Worm (Caenorhabditis elegans) whole organism, L1 larva: ENCODE data around the gene nhr-97.

ENCODE experiments used
- C16A3.4 ChIP-seq: fragments of 150-350 bp; optimal IDR thresholded peaks from 2 replicates; lab custom pipeline; 2014; ENCODE audit warnings: missing biosample characterization, missing genetic modification characterization
- F16B12.6 ChIP-seq: fragments of 150-350 bp; optimal IDR thresholded peaks from 2 replicates; lab custom pipeline; 2014; ENCODE audit warnings: missing biosample characterization, missing genetic modification characterization
- aha-1 ChIP-seq: fragments of 150-350 bp; optimal IDR thresholded peaks from 2 replicates; lab custom pipeline; 2014; ENCODE audit warnings: missing biosample characterization, missing genetic modification characterization
- alr-1 ChIP-seq: fragments of 200-800 bp; sonication (Bioruptor generic); optimal IDR thresholded peaks from 2 replicates; lab custom pipeline; 2018; ENCODE audit warnings: borderline replicate concordance, mild to moderate bottlenecking, missing genetic modification characterization, missing compliant biosample characterization
- aly-2 ChIP-seq: fragments of 150-350 bp; optimal IDR thresholded peaks from 2 replicates; lab custom pipeline; 2014; ENCODE audit warnings: missing biosample characterization, missing genetic modification characterization
- ceh-88 ChIP-seq: fragments of 200-800 bp; sonication (Bioruptor generic); IDR thresholded peaks from 2 replicates; pipeline ENCODE4 v1.3.6; 2022; ENCODE audit warnings: missing genetic modification characterization, missing compliant biosample characterization
- dpl-1 ChIP-seq, 3 experiments: fragments of 150-350 bp in 2 of 3; sonication (generic microtip) in 1 of 3; optimal IDR thresholded peaks; 2 replicates each; lab custom pipeline; 2014 to 2017; ENCODE audit warnings: missing biosample characterization in 3 of 3, missing genetic modification characterization in 3 of 3, missing genetic modification reagents in 3 of 3
- dsc-1 ChIP-seq: sonication (generic microtip); optimal IDR thresholded peaks from 2 replicates; lab custom pipeline; 2016; ENCODE audit warnings: mild to moderate bottlenecking, missing genetic modification characterization, missing compliant biosample characterization
- elt-2 ChIP-seq: sonication (generic microtip); optimal IDR thresholded peaks from 2 replicates; lab custom pipeline; 2016; ENCODE audit warnings: missing genetic modification characterization, mild to moderate bottlenecking, inconsistent platforms, missing compliant biosample characterization, missing genetic modification reagents
- elt-3 ChIP-seq, 6 experiments: fragments of 150-350 bp in 1 of 6; sonication (generic microtip); optimal IDR thresholded peaks; 2 replicates each; lab custom pipeline; 2017 to 2018; ENCODE audit warnings: missing biosample characterization in 6 of 6, missing genetic modification characterization in 6 of 6, inconsistent platforms in 1 of 6
- ets-5 ChIP-seq: fragments of 200-800 bp; sonication (Bioruptor generic); IDR thresholded peaks from 2 replicates; pipeline ENCODE4 v1.3.6; 2022; ENCODE audit warnings: missing genetic modification characterization, missing compliant biosample characterization
- fkh-10 ChIP-seq: sonication (generic microtip); optimal IDR thresholded peaks from 2 replicates; lab custom pipeline; 2017; ENCODE audit warnings: missing biosample characterization, missing genetic modification reagents, missing genetic modification characterization
- fkh-4 ChIP-seq: sonication (generic microtip); optimal IDR thresholded peaks from 2 replicates; lab custom pipeline; 2016; ENCODE audit warnings: missing compliant biosample characterization, missing genetic modification characterization, borderline replicate concordance
- fkh-8 ChIP-seq: sonication (generic microtip); optimal IDR thresholded peaks from 2 replicates; lab custom pipeline; 2016; ENCODE audit warnings: mild to moderate bottlenecking, missing genetic modification characterization, missing compliant biosample characterization
- grh-1 ChIP-seq: fragments of 200-800 bp; sonication (Bioruptor generic); IDR thresholded peaks from 2 replicates; pipeline ENCODE4 v1.3.6; 2022; ENCODE audit warnings: missing genetic modification reagents, missing genetic modification characterization, missing compliant biosample characterization
- hpl-2 ChIP-seq: fragments of 150-350 bp; optimal IDR thresholded peaks from 2 replicates; lab custom pipeline; 2014; ENCODE audit warnings: missing biosample characterization, missing genetic modification reagents, missing genetic modification characterization
- isw-1 ChIP-seq: fragments of 200-800 bp; sonication (Bioruptor generic); IDR thresholded peaks from 2 replicates; pipeline ENCODE4 v1.3.6; 2022; ENCODE audit warnings: missing genetic modification characterization, missing compliant biosample characterization
- jun-1 ChIP-seq: fragments of 150-350 bp; optimal IDR thresholded peaks from 2 replicates; lab custom pipeline; 2014; ENCODE audit warnings: missing biosample characterization, missing genetic modification reagents, missing genetic modification characterization
- lin-13 ChIP-seq: fragments of 150-350 bp; optimal IDR thresholded peaks from 2 replicates; lab custom pipeline; 2014; ENCODE audit warnings: missing biosample characterization, missing genetic modification reagents, missing genetic modification characterization
- lin-14 ChIP-seq: fragments of 200-800 bp; sonication (Bioruptor generic); optimal IDR thresholded peaks from 2 replicates; lab custom pipeline; 2018; ENCODE audit warnings: mild to moderate bottlenecking, missing genetic modification characterization, moderate library complexity, missing compliant biosample characterization
- lin-15B ChIP-seq: fragments of 150-350 bp; sonication (generic microtip); optimal IDR thresholded peaks from 3 replicates; lab custom pipeline; 2014; ENCODE audit warnings: missing biosample characterization, missing genetic modification characterization
- lin-39 ChIP-seq: fragments of 150-350 bp; optimal IDR thresholded peaks from 2 replicates; lab custom pipeline; 2014; ENCODE audit warnings: missing biosample characterization, missing genetic modification reagents, missing genetic modification characterization
- lir-3 ChIP-seq: sonication (generic microtip); optimal IDR thresholded peaks from 2 replicates; lab custom pipeline; 2016; ENCODE audit warnings: mild to moderate bottlenecking, missing genetic modification characterization, moderate library complexity, missing compliant biosample characterization; ENCODE audit not compliant: poor library complexity
- mab-9 ChIP-seq: fragments of 200-800 bp; sonication (Bioruptor generic); IDR thresholded peaks from 2 replicates; pipeline ENCODE4 v1.3.6; 2022; ENCODE audit warnings: missing genetic modification reagents, missing genetic modification characterization, missing compliant biosample characterization
- mep-1 ChIP-seq: fragments of 150-350 bp; optimal IDR thresholded peaks from 2 replicates; lab custom pipeline; 2014; ENCODE audit warnings: missing biosample characterization, missing genetic modification characterization
- nhr-11 ChIP-seq: fragments of 150-350 bp; optimal IDR thresholded peaks from 2 replicates; lab custom pipeline; 2014; ENCODE audit warnings: missing biosample characterization, missing genetic modification characterization
- nhr-19 ChIP-seq: fragments of 200-800 bp; sonication (Bioruptor generic); conservative IDR thresholded peaks from 2 replicates; pipeline ENCODE4 v1.3.6; 2022; ENCODE audit warnings: missing genetic modification characterization, missing compliant biosample characterization
- nhr-20 ChIP-seq: sonication (generic microtip); optimal IDR thresholded peaks from 2 replicates; lab custom pipeline; 2016; ENCODE audit warnings: mild to moderate bottlenecking, missing genetic modification characterization, missing compliant biosample characterization
- nhr-47 ChIP-seq: sonication (generic microtip); optimal IDR thresholded peaks from 2 replicates; lab custom pipeline; 2016; ENCODE audit warnings: mild to moderate bottlenecking, missing genetic modification characterization, moderate library complexity, missing compliant biosample characterization
- nhr-71 ChIP-seq: sonication (generic microtip); optimal IDR thresholded peaks from 2 replicates; lab custom pipeline; 2016; ENCODE audit warnings: mild to moderate bottlenecking, missing genetic modification characterization, moderate library complexity, missing compliant biosample characterization
- nhr-84 ChIP-seq: sonication (generic microtip); optimal IDR thresholded peaks from 2 replicates; lab custom pipeline; 2017; ENCODE audit warnings: missing biosample characterization, missing genetic modification characterization
- nhr-90 ChIP-seq: sonication (generic microtip); optimal IDR thresholded peaks from 2 replicates; lab custom pipeline; 2016; ENCODE audit warnings: mild to moderate bottlenecking, missing genetic modification characterization, missing compliant biosample characterization; ENCODE audit not compliant: poor library complexity
- pag-3 ChIP-seq: sonication (generic microtip); optimal IDR thresholded peaks from 2 replicates; lab custom pipeline; 2017; ENCODE audit warnings: missing genetic modification characterization, mild to moderate bottlenecking, missing compliant biosample characterization, antibody characterized with exemption, borderline replicate concordance; ENCODE audit not compliant: insufficient read depth
- pax-3 ChIP-seq: fragments of 200-800 bp; sonication (Bioruptor generic); optimal IDR thresholded peaks from 2 replicates; lab custom pipeline; 2018; ENCODE audit warnings: mild to moderate bottlenecking, missing genetic modification characterization, moderate library complexity, missing compliant biosample characterization
- pqm-1 ChIP-seq: sonication (generic microtip); optimal IDR thresholded peaks from 3 replicates; lab custom pipeline; 2017; ENCODE audit warnings: missing biosample characterization, missing genetic modification characterization
- rnt-1 ChIP-seq: sonication (generic microtip); optimal IDR thresholded peaks from 2 replicates; lab custom pipeline; 2016; ENCODE audit warnings: mild to moderate bottlenecking, missing genetic modification characterization, moderate library complexity, missing compliant biosample characterization
- skn-1 ChIP-seq: fragments of 150-350 bp; optimal IDR thresholded peaks from 2 replicates; lab custom pipeline; 2014; ENCODE audit warnings: missing biosample characterization, missing genetic modification characterization
- snu-23 ChIP-seq: sonication (generic microtip); optimal IDR thresholded peaks from 2 replicates; lab custom pipeline; 2016; ENCODE audit warnings: missing genetic modification characterization, missing compliant biosample characterization
- sox-4 ChIP-seq: sonication (generic microtip); optimal IDR thresholded peaks from 2 replicates; lab custom pipeline; 2016; ENCODE audit warnings: missing genetic modification characterization, missing compliant biosample characterization
- swsn-7 ChIP-seq: sonication (generic microtip); optimal IDR thresholded peaks from 2 replicates; lab custom pipeline; 2016; ENCODE audit warnings: missing genetic modification characterization, missing compliant biosample characterization
- unc-130 ChIP-seq: fragments of 150-350 bp; optimal IDR thresholded peaks from 2 replicates; lab custom pipeline; 2017; ENCODE audit warnings: missing biosample characterization, missing genetic modification characterization, inconsistent platforms
- unc-30 ChIP-seq: sonication (generic microtip); optimal IDR thresholded peaks from 2 replicates; lab custom pipeline; 2017; ENCODE audit warnings: missing biosample characterization, missing genetic modification characterization
- xbp-1 ChIP-seq: sonication (generic microtip); optimal IDR thresholded peaks from 2 replicates; lab custom pipeline; 2016; ENCODE audit warnings: missing genetic modification characterization, missing compliant biosample characterization
- zag-1 ChIP-seq: fragments of 150-350 bp; optimal IDR thresholded peaks from 2 replicates; lab custom pipeline; 2014; ENCODE audit warnings: missing biosample characterization, missing genetic modification characterization
- ztf-11 ChIP-seq, 2 experiments: sonication (generic microtip); optimal IDR thresholded peaks; 2 replicates each; lab custom pipeline; 2016 to 2017; ENCODE audit warnings: missing genetic modification characterization in 2 of 2, missing biosample characterization in 1 of 2, missing compliant biosample characterization in 1 of 2
- ztf-4 ChIP-seq: fragments of 150-350 bp; optimal IDR thresholded peaks from 2 replicates; lab custom pipeline; 2014; ENCODE audit warnings: missing biosample characterization, missing genetic modification characterization

The nhr-97 gene

DNA sequence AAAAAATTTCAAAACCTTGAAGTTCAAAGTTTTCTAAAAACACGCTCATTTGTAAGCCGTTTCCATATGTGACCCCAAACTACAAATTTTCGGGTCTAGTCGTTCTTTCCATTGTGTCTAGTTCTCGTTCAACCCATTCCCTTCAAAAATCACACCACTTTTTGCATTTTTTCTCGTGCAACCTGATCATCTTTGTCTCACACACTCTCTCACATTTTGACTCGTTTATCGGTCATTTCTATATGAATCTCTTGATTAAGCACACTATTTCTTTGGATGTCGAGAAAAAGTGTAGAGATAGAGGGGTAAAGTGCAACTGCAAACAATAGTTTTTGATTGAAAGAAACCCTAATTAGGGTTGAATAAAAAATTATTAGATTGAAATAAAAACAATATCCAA is 46.1 kb downstream of the nhr-97 start (continued):
- TF ChIP-seq dsc-1 (tag; lab: Kevin White, UChicago), result peak; percentile 29
- peak; percentile 30 for TF ChIP-seq nhr-47
- TF ChIP-seq pag-3 (tag; lab: Kevin White, UChicago), result no peak
- no peak for TF ChIP-seq isw-1 (GFP tag; lab: Robert Waterston, UW)
- no peak for TF ChIP-seq nhr-11 (tag; lab: Kevin White, UChicago)
- peak; percentile 61 for TF ChIP-seq nhr-90 (tag; lab: Kevin White, UChicago)
- TF ChIP-seq rnt-1, result peak; percentile 50
- no peak for TF ChIP-seq sox-4 (tag; lab: Kevin White, UChicago)
- TF ChIP-seq aly-2 (tag; lab: Kevin White, UChicago), result peak; percentile 62
- TF ChIP-seq ztf-4 (tag; lab: Kevin White, UChicago), result peak; percentile 31
- peak; percentile 67 for TF ChIP-seq nhr-19 (GFP tag; lab: Robert Waterston, UW)
- no peak for TF ChIP-seq mab-9
- TF ChIP-seq jun-1 (tag; lab: Kevin White, UChicago), result peak; percentile 65

DNA sequence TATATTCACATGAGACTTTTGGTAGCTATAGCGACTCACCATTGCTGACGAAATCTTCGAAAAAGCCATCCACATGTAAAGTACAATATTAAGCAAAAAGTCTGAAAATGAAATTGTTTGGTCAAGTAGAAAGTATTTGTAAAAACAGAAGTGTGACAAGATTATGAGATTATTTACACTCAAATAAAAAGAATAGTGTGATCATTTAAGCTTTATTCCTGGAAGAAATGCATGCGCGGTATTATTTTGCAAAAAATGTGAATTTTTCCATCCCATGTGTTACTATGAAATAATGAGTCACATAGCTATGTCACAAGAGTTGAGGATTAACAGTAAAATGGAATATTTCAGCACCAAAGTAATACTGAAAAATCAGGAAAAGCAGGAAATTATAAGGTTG is 53.2 kb downstream of the nhr-97 start, which contains the start of gene dct-15:
Gene dct-15 (minus strand): TSS at position 101 of the 400 bp plus-strand sequence.
- peak; percentile 31 for TF ChIP-seq nhr-71 (tag; lab: Kevin White, UChicago)
- TF ChIP-seq F16B12.6 (tag; lab: Kevin White, UChicago), result no peak
- peak; percentile 68 for TF ChIP-seq fkh-8 (tag; lab: Kevin White, UChicago)
- TF ChIP-seq sox-4 (tag; lab: Kevin White, UChicago), result peak; percentile 31
- peak; percentile 71 for TF ChIP-seq dsc-1 (tag; lab: Kevin White, UChicago)
- TF ChIP-seq hpl-2, result no peak
- TF ChIP-seq mab-9, result no peak
- peak; percentile 26 for TF ChIP-seq nhr-47

DNA sequence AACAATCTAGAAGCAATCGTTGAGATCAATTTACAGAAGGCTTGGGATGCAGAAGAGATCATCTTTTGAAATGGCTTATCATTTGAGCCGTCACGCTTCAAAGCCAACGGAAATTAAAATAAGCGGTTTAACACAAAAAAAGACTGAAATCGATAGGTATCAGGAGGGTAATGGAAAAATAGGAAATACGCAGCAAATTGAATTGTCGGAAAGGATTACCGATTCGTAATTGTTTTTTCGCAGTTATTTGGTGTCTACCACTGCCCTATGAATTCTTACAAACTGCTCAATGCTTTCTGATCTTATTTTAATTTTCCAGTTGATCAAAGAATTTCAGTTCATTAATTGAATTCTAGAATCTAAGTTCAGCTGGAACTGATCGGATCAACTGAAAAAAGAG is 54.0 kb downstream of the nhr-97 start:
- TF ChIP-seq skn-1 (tag; lab: Kevin White, UChicago), result no peak
- no peak for TF ChIP-seq grh-1 (GFP tag; lab: Robert Waterston, UW)
- no peak for TF ChIP-seq pqm-1 (tag; lab: Kevin White, UChicago)
- TF ChIP-seq ceh-88, result no peak
- no peak for TF ChIP-seq ztf-11 (tag; optimal IDR thresholded peaks at IDR 0.05; lab: Kevin White, UChicago)
- no peak for TF ChIP-seq sox-4 (tag; lab: Kevin White, UChicago)
- TF ChIP-seq nhr-71 (tag; lab: Kevin White, UChicago), result peak; percentile 53
- TF ChIP-seq F16B12.6 (tag; lab: Kevin White, UChicago), result no peak
- TF ChIP-seq nhr-20 (tag; lab: Kevin White, UChicago), result no peak
- no peak for TF ChIP-seq elt-2 (tag; lab: Kevin White, UChicago)
- no peak for TF ChIP-seq mep-1
- no peak for TF ChIP-seq xbp-1 (tag; lab: Kevin White, UChicago)
- no peak for TF ChIP-seq mab-9
- no peak for TF ChIP-seq lin-39 (tag; lab: Kevin White, UChicago)
- TF ChIP-seq nhr-47, result peak; percentile 26
- TF ChIP-seq pax-3 (tag; lab: Kevin White, UChicago), result no peak
- TF ChIP-seq nhr-19 (GFP tag; lab: Robert Waterston, UW), result no peak
- TF ChIP-seq C16A3.4 (tag; lab: Kevin White, UChicago), result no peak
- no peak for TF ChIP-seq nhr-84 (tag; lab: Kevin White, UChicago)
- peak; percentile 16 for TF ChIP-seq unc-30
- no peak for TF ChIP-seq lir-3 (tag; lab: Kevin White, UChicago)
- TF ChIP-seq ztf-4 (tag; lab: Kevin White, UChicago), result no peak
- TF ChIP-seq lin-14 (GFP tag; lab: Kevin White, UChicago), result no peak
- TF ChIP-seq nhr-11 (tag; lab: Kevin White, UChicago), result no peak
- TF ChIP-seq dpl-1 (GFP tag; optimal IDR thresholded peaks at IDR 0.05; lab: Kevin White, UChicago), result no peak
- TF ChIP-seq lin-15B, result no peak
- no peak for TF ChIP-seq aly-2 (tag; lab: Kevin White, UChicago)
- TF ChIP-seq fkh-4 (tag; lab: Kevin White, UChicago), result no peak
- peak; percentile 68 for TF ChIP-seq dsc-1 (tag; lab: Kevin White, UChicago)
- no peak for TF ChIP-seq unc-130
- no peak for TF ChIP-seq lin-13 (GFP tag; lab: Kevin White, UChicago)
- TF ChIP-seq zag-1 (tag; lab: Kevin White, UChicago), result no peak
- TF ChIP-seq swsn-7, result no peak
- no peak for TF ChIP-seq pag-3 (tag; lab: Kevin White, UChicago)
- no peak for TF ChIP-seq elt-3 (tag; optimal IDR thresholded peaks at IDR 0.05; lab: Kevin White, UChicago)
- TF ChIP-seq fkh-10 (GFP tag; lab: Kevin White, UChicago), result no peak
- no peak for TF ChIP-seq aha-1
- no peak for TF ChIP-seq ets-5 (GFP tag; lab: Robert Waterston, UW)
- peak; percentile 63 for TF ChIP-seq fkh-8 (tag; lab: Kevin White, UChicago)
- no peak for TF ChIP-seq snu-23 (GFP tag; lab: Kevin White, UChicago)
- TF ChIP-seq alr-1 (tag; lab: Kevin White, UChicago), result no peak
